Worm (Caenorhabditis elegans) whole organism, L4/young adult: ENCODE results near the gene W07A12.4.

Source experiments
- W03F9.2 ChIP-seq: fragments of 150-350 bp; optimal IDR thresholded peaks from 2 replicates; lab custom pipeline; 2014; ENCODE audit warnings: missing biosample characterization, missing genetic modification characterization
- dao-5 ChIP-seq: sonication (generic microtip); optimal IDR thresholded peaks from 2 replicates; lab custom pipeline; 2016; ENCODE audit warnings: missing genotype, missing genetic modification characterization, moderate library complexity, missing compliant biosample characterization
- him-1 ChIP-seq: sonication (generic microtip); optimal IDR thresholded peaks from 2 replicates; lab custom pipeline; 2016; ENCODE audit warnings: missing genotype, missing genetic modification reagents, missing genetic modification characterization, missing compliant biosample characterization

DNA sequence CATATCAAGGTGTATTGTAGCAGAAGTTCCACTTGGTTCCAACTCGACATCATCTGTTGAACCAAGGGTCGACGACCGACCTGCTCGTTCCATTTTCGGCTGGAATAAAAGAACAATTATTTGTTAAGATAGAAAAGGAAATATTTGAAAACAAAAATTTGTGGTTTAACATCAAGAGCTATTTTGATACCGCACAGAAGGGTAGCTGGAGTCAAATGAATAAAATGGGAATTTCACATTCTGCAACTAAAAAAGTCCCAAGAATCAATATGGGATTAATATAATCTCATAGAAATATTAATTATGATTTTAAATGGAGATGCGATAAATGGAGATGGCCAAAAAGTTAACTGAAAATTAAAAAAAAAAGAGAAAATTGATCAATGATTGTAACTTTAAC, 47.6 kb upstream of the W07A12.4 start, which contains the start of gene clh-5:
- no peak for TF ChIP-seq him-1
- no peak for TF ChIP-seq W03F9.2
- TF ChIP-seq dao-5 (tag; lab: Kevin White, UChicago) = no peak
